Worm (Caenorhabditis elegans) whole organism, midembryonic: Measurements from ENCODE around the gene fbxa-78.

Source experiments
- T22C8.4 ChIP-seq: fragments of 200-800 bp; sonication (Bioruptor generic); IDR thresholded peaks from 2 replicates; pipeline ENCODE4 v1.3.6; 2022; ENCODE audit warnings: missing genetic modification characterization, missing compliant biosample characterization
- cog-1 ChIP-seq: sonication (generic microtip); optimal IDR thresholded peaks from 2 replicates; lab custom pipeline; 2016; ENCODE audit warnings: missing genetic modification characterization, missing compliant biosample characterization
- flt-1 ChIP-seq: fragments of 200-800 bp; sonication (Bioruptor generic); IDR thresholded peaks from 2 replicates; pipeline ENCODE4 v1.3.6; 2022; ENCODE audit warnings: missing genetic modification characterization, missing compliant biosample characterization
- klf-2 ChIP-seq: fragments of 200-800 bp; sonication (Bioruptor generic); conservative IDR thresholded peaks from 2 replicates; pipeline ENCODE4 v1.3.6; 2022; ENCODE audit warnings: missing genetic modification reagents, missing genetic modification characterization, missing compliant biosample characterization
- med-1 ChIP-seq: sonication (generic microtip); optimal IDR thresholded peaks from 2 replicates; lab custom pipeline; 2017; ENCODE audit warnings: missing genetic modification characterization, mild to moderate bottlenecking, missing compliant biosample characterization, antibody characterized with exemption, missing genetic modification reagents; ENCODE audit not compliant: insufficient read depth
- ref-1 ChIP-seq: fragments of 200-800 bp; sonication (Bioruptor generic); conservative IDR thresholded peaks from 2 replicates; pipeline ENCODE4 v1.3.6; 2022; ENCODE audit warnings: missing genetic modification reagents, missing genetic modification characterization, missing compliant biosample characterization
- tab-1 ChIP-seq: fragments of 200-800 bp; sonication (Bioruptor generic); IDR thresholded peaks from 2 replicates; pipeline ENCODE4 v1.3.6; 2022; ENCODE audit warnings: missing genetic modification characterization, missing compliant biosample characterization
- ztf-23 ChIP-seq: fragments of 200-800 bp; sonication (Bioruptor generic); IDR thresholded peaks from 2 replicates; pipeline ENCODE4 v1.3.6; 2022; ENCODE audit warnings: missing genetic modification reagents, missing genetic modification characterization, missing compliant biosample characterization
- ztf-29 ChIP-seq: fragments of 200-800 bp; sonication (Bioruptor generic); IDR thresholded peaks from 2 replicates; pipeline ENCODE4 v1.3.6; 2022; ENCODE audit warnings: missing genetic modification reagents, missing genetic modification characterization, missing compliant biosample characterization

fbxa-78 gene

DNA sequence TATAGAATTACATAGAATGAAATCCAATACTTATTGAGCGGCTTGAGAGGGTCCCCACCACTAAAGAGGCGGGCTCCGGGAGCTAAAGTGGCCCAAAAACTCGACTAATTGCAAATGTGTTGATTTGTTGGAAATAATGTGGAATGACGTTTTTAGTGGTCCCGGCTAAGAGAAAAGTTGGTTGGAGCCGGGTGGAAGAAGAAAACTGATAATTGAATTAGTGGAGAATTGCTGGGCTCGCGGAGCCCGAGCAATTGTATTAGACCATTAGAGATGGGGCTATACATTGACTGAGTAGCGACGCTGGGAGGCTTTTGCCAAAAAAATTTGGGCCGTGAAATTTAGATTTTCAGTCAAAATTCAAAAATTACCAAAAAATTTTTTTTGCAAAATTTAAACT, 32.7 kb downstream of the fbxa-78 start:
- TF ChIP-seq ref-1 (no peak), flt-1 (GFP tag; lab: Robert Waterston, UW) (0 out of 2 replicates have a peak, but pooled peaks have one; percentile 19)

DNA sequence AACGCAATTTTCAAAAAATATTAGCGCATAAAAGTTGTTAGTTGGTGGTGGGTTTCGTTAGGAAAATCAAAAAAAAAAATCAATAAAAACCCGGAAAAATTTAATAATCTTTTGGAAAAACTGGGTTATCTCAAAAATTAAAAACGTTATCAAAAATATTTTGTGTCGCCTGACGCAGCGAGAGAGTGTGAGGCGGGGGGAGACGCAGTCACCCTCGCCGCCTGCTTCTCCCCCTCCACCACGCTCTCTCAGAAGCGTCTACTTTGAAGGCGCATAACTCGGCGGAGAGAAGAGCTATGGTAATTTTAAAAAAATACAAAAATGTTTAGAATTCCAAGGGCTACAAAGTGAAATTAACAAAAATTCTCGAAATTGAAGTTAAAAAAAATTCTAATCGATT, 33.1 kb downstream of the fbxa-78 start:
- TF ChIP-seq ztf-23 (GFP tag; lab: Robert Waterston, UW), result no peak
- TF ChIP-seq med-1 (GFP tag; lab: Kevin White, UChicago), result no peak
- TF ChIP-seq ref-1, result no peak
- TF ChIP-seq flt-1 (GFP tag; lab: Robert Waterston, UW), result no peak
- no peak for TF ChIP-seq klf-2 (GFP tag; lab: Robert Waterston, UW)
- TF ChIP-seq cog-1, result no peak
- TF ChIP-seq T22C8.4 (GFP tag; lab: Robert Waterston, UW), result no peak
- no peak for TF ChIP-seq tab-1 (GFP tag; lab: Robert Waterston, UW)
- no peak for TF ChIP-seq ztf-29 (GFP tag; lab: Robert Waterston, UW)

DNA sequence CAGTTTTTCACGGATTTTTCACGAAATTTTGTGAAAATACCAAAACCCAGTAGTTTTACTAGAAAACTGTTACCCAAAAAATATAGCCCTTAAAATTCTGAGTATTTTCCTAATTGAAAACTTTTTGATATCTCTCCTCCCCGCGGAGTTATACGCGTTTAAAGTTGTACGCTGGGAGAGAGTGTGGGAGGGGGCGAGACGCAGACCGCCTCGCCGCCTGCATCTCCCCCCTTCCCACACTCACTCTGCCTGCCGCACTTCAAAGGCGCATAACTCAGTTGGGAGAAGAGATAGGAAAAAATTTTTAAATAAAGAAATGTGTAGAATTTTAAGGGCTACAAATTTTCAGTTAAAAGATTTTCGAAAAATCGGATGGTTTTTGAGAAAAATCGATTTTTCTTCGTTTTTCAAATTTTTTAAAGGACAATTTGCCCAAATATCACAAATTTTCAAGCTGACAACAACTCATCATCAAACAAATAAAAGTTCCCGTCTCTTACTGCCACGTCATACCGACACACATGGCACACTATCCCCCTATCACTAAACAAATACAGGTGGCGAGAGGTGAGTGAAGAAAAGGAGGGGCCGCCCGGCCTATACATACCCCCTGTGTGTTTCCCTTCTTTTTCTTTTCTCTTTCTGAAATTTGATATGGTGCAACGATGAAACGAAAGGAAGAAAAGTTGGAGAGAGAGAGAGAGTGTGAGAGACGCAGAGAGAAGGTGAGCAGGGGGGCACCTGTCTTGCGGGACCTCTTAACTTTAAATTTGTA, 34.8 kb downstream of the fbxa-78 start:
- TF ChIP-seq ref-1 (no peak), ztf-29 (GFP tag; lab: Robert Waterston, UW) (no peak), tab-1 (GFP tag; lab: Robert Waterston, UW) (no peak), ztf-23 (GFP tag; lab: Robert Waterston, UW) (no peak)

DNA sequence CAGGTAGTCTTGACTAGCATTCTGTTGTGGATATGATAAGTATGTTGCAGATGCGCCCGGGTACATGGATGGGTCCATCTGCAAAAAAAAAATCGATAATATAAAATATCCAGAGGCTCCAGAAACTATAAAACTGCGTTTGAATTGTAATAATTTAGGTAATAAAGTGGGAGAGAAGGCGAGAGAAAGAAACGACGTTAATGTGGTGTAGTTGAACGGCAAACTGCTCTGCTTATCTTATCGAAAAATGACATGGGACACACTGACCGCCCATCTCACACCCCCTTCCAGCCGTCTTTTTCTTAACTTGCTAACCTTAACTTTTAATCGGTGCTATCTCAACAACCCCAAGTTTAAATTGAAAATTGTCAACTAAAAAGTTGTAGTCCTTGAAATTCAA, 36.3 kb downstream of the fbxa-78 start:
- TF ChIP-seq klf-2 (GFP tag; lab: Robert Waterston, UW), result no peak
- 0 out of 2 replicates have a peak, but pooled peaks have one; percentile 45 for TF ChIP-seq T22C8.4 (GFP tag; lab: Robert Waterston, UW)

DNA sequence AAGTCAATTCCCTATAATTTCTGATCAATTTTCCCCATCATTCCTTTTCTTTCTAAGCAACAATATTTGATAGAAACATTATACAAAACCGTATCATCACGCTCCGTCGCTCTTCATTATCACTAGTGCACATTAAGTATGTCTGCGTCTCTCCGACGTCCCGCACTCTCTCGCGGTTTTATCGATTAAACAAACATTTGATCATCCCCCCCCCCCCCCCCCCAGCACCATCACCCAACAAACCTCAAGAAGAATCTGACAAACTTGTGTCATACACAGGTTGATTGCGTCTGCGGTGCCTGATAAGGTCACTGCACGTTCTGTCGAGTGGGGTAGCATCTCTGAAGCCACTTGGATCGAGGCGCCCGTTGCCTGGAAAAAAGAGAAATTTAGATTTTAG, 38.2 kb downstream of the fbxa-78 start:
- TF ChIP-seq klf-2 (GFP tag; lab: Robert Waterston, UW) (no peak), ztf-23 (GFP tag; lab: Robert Waterston, UW) (no peak), ztf-29 (GFP tag; lab: Robert Waterston, UW) (no peak), tab-1 (GFP tag; lab: Robert Waterston, UW) (no peak), ref-1 (no peak), flt-1 (GFP tag; lab: Robert Waterston, UW) (no peak), cog-1 (no peak), T22C8.4 (GFP tag; lab: Robert Waterston, UW) (no peak), med-1 (GFP tag; lab: Kevin White, UChicago) (no peak)

DNA sequence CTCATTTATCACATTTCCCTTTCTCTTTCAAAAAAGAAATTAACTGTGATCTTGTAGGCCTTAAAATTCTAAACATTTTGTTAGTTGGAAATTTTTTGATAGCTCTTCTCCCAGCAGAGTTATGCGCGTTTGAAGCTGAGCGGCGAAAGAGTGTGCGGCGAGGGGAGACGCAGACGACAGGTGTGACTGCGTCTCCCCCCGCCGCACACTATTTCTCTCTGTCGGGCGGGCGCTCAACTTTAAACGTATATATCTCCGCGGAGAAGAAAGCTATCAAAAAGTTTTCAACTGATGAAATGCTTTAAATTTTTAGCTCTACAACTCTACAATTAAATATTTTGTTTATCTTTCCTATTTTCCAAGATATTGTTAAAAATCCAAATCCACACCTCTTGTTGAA, 39.3 kb downstream of the fbxa-78 start:
- TF ChIP-seq ztf-23 (GFP tag; lab: Robert Waterston, UW) (no peak), ztf-29 (GFP tag; lab: Robert Waterston, UW) (no peak), tab-1 (GFP tag; lab: Robert Waterston, UW) (no peak), cog-1 (no peak), med-1 (GFP tag; lab: Kevin White, UChicago) (no peak), klf-2 (GFP tag; lab: Robert Waterston, UW) (no peak), ref-1 (no peak), flt-1 (GFP tag; lab: Robert Waterston, UW) (no peak), T22C8.4 (GFP tag; lab: Robert Waterston, UW) (no peak)

DNA sequence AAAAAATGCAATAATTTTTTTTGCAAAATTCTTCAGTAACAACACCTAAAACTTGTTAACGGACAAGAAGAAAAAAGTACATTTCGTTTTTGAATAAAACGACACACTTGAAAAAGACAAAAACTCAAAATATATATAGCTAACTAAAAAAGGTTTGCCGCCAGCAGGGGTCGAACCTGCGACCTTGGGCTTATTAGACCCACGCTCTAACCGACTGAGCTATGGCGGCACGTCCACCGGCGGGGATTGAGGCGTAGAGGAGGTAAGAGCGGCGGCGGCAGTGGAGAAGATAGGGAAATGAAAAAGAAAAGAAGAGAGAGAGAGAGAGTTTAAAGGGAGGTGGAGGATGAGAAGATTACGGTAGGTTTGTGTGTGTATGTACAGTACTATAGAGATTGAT, 40.0 kb downstream of the fbxa-78 start:
- TF ChIP-seq flt-1 (GFP tag; lab: Robert Waterston, UW) (peak; percentile 75; the same call in 1 of the 2 replicates), T22C8.4 (GFP tag; lab: Robert Waterston, UW) (no peak), cog-1 (no peak), ztf-23 (GFP tag; lab: Robert Waterston, UW) (peak; percentile 60), tab-1 (GFP tag; lab: Robert Waterston, UW) (peak; percentile 83; the same call in 1 of the 2 replicates), ref-1 (peak; percentile 32; the same call in 1 of the 2 replicates), ztf-29 (GFP tag; lab: Robert Waterston, UW) (peak; percentile 72; the same call in 1 of the 2 replicates), klf-2 (GFP tag; lab: Robert Waterston, UW) (0 out of 2 replicates have a peak, but pooled peaks have one; percentile 26), med-1 (GFP tag; lab: Kevin White, UChicago) (no peak)

DNA sequence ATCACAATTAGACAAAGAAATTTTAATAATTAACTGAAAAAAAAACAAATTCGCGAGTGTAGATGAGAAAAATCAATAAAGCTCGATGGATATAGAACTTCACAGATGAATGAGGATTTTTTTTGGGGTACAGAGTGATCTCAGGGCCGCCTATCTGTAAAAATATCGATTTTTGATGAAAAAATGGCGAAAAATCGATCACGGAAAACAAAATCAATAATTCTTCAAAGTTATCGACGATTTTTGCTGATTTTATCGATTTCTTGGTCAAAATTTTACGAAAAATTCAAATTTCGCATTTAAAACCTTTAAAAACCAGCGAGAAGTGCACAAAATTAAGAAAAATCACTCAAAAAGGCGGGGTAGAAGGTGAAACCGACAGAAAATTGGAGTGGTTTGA, 42.2 kb downstream of the fbxa-78 start:
- no peak for TF ChIP-seq ztf-23 (GFP tag; lab: Robert Waterston, UW)
- TF ChIP-seq T22C8.4 (GFP tag; lab: Robert Waterston, UW), result peak; percentile 56

DNA sequence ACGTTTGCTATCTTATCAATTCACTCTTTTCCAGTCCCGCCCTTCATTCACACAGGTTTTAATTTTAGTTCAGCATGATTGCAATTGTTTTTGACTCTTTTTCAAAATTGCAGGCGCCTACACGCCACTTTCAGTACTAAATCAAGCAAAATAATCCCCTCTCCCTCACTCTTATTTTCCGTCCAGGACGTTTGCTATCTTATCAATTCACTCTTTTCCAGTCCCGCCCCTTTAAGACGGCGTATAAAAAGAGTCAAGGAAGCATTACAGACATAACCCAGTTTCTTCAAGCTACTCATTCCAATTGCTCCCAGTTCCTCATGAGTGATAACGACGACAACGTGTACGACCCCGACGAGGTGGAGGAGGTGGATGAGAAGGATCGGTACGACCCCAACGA, 43.6 kb downstream of the fbxa-78 start, which contains the start of gene Y119D3B.21:
TSS of gene Y119D3B.21 (plus strand) at position 321 of the 400 bp plus-strand sequence.
- TF ChIP-seq ztf-23 (GFP tag; lab: Robert Waterston, UW) (no peak), T22C8.4 (GFP tag; lab: Robert Waterston, UW) (no peak), flt-1 (GFP tag; lab: Robert Waterston, UW) (no peak), cog-1 (no peak), ztf-29 (GFP tag; lab: Robert Waterston, UW) (no peak), klf-2 (GFP tag; lab: Robert Waterston, UW) (no peak), tab-1 (GFP tag; lab: Robert Waterston, UW) (no peak), ref-1 (no peak), med-1 (GFP tag; lab: Kevin White, UChicago) (no peak)

DNA sequence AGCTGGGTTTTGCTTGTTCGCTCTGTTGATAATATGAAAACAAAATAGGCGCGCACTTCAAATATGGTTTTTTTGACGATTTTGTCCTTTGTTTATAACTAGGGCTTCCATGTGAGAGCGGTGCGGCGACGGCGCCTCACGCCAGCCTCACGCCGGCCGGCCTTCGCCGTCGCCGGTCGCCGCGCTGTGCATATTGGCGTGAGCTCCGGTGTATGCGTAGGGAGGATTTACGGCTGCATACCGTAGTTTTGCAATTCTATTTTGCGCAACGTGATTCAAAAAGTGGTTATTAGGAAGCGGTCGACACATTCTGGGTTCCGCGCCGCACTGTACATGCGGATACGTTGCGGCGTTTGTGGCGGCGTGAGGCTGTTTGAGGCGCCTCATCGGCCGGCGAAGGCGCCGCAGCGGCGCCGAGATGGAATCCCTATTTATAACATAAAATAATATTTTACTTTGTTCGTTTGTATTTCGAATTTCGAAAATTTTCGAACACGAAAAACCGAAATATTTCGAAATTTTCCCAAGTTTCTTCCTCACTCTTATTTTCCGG, 44.1 kb downstream of the fbxa-78 start:
- TF ChIP-seq ztf-23 (GFP tag; lab: Robert Waterston, UW) (no peak), klf-2 (GFP tag; lab: Robert Waterston, UW) (0 out of 2 replicates have a peak, but pooled peaks have one; percentile 43)
